Fruit fly (Drosophila melanogaster) whole organism, embryonic: ENCODE measurements around the gene CG13603.
A peak's percentile ranks its signal among the peaks of the same experiment; 100 is the strongest.

Experiments used
- Ada2b ChIP-seq: fragments of 200-800 bp; sonication (Bioruptor generic); IDR thresholded peaks from 2 replicates; pipeline ENCODE4 v1.3.6; 2022; ENCODE audit warnings: missing biosample characterization, missing genetic modification characterization
- Aef1 ChIP-seq: fragments of 200-800 bp; sonication (Bioruptor generic); IDR thresholded peaks from 3 replicates; pipeline ENCODE4 v1.3.6; 2022; ENCODE audit warnings: missing biosample characterization, missing genetic modification characterization
- Atf6 ChIP-seq: fragments of 200-800 bp; sonication (Bioruptor generic); IDR thresholded peaks from 2 replicates; pipeline ENCODE4 v1.3.6; 2022; ENCODE audit warnings: missing biosample characterization, missing genetic modification characterization
- CG1024 ChIP-seq: fragments of 200-800 bp; sonication (Bioruptor generic); IDR thresholded peaks from 2 replicates; pipeline ENCODE4 v1.3.6; 2022; ENCODE audit warnings: missing biosample characterization, missing genetic modification characterization
- CG10979 ChIP-seq: fragments of 200-800 bp; sonication (Bioruptor generic); optimal IDR thresholded peaks from 2 replicates; lab custom pipeline; 2018; ENCODE audit warnings: missing biosample characterization, mild to moderate bottlenecking, missing genetic modification characterization, moderate library complexity
- CG11247 ChIP-seq: fragments of 200-800 bp; sonication (Bioruptor generic); IDR thresholded peaks from 2 replicates; pipeline ENCODE4 v1.3.6; 2022; ENCODE audit warnings: missing biosample characterization, missing genetic modification characterization
- CG13624 ChIP-seq: fragments of 200-800 bp; sonication (Bioruptor generic); optimal IDR thresholded peaks from 2 replicates; lab custom pipeline; 2016; ENCODE audit warnings: missing biosample characterization, missing genetic modification characterization
- CG14014 ChIP-seq: fragments of 200-800 bp; sonication (Bioruptor generic); IDR thresholded peaks from 2 replicates; pipeline ENCODE4 v1.3.6; 2022; ENCODE audit warnings: missing biosample characterization, missing genetic modification characterization
- CG15514 ChIP-seq: fragments of 200-800 bp; sonication (Bioruptor generic); optimal IDR thresholded peaks from 3 replicates; lab custom pipeline; 2017; ENCODE audit warnings: missing biosample characterization, missing genetic modification characterization, mild to moderate bottlenecking, moderate library complexity, missing genetic modification reagents
- CG17829 ChIP-seq: fragments of 200-800 bp; optimal IDR thresholded peaks from 2 replicates; lab custom pipeline; 2019; ENCODE audit warnings: missing biosample characterization, mild to moderate bottlenecking, missing genetic modification characterization, moderate library complexity
- CG2678 ChIP-seq: fragments of 200-800 bp; sonication (Bioruptor generic); optimal IDR thresholded peaks from 3 replicates; lab custom pipeline; 2019; ENCODE audit warnings: missing biosample characterization, mild to moderate bottlenecking, missing genetic modification characterization, moderate library complexity
- CG32772 ChIP-seq: fragments of 200-800 bp; sonication (Bioruptor generic); IDR thresholded peaks from 2 replicates; pipeline ENCODE4 v1.3.6; 2022; ENCODE audit warnings: missing biosample characterization, missing genetic modification characterization
- CG3281 ChIP-seq: fragments of 200-800 bp; sonication (Bioruptor generic); optimal IDR thresholded peaks from 3 replicates; lab custom pipeline; 2017; ENCODE audit warnings: missing biosample characterization, mild to moderate bottlenecking, missing genetic modification characterization
- CG3847 ChIP-seq: fragments of 200-800 bp; sonication (Bioruptor generic); IDR thresholded peaks from 2 replicates; pipeline ENCODE4 v1.3.6; 2022; ENCODE audit warnings: missing biosample characterization, missing genetic modification characterization
- CG7928 ChIP-seq: fragments of 200-800 bp; sonication (Bioruptor generic); optimal IDR thresholded peaks from 2 replicates; lab custom pipeline; 2017; ENCODE audit warnings: missing biosample characterization, mild to moderate bottlenecking, missing genetic modification characterization
- CG8281 ChIP-seq: fragments of 200-800 bp; sonication (Bioruptor generic); optimal IDR thresholded peaks from 2 replicates; lab custom pipeline; 2018; ENCODE audit warnings: missing biosample characterization, mild to moderate bottlenecking, missing genetic modification characterization, moderate library complexity
- CG8290 ChIP-seq, 3 experiments: fragments of 200-800 bp; sonication (Bioruptor generic); optimal IDR thresholded peaks; 2 replicates each; lab custom pipeline; 2016 to 2019; ENCODE audit warnings: missing biosample characterization in 3 of 3, missing genetic modification characterization in 3 of 3, mild to moderate bottlenecking in 2 of 3, moderate library complexity in 1 of 3
- CG8944 ChIP-seq: fragments of 200-800 bp; sonication (Bioruptor generic); optimal IDR thresholded peaks from 3 replicates; lab custom pipeline; 2016; ENCODE audit warnings: missing biosample characterization, missing genetic modification characterization
- Dbx ChIP-seq: fragments of 200-800 bp; sonication (Bioruptor generic); IDR thresholded peaks from 3 replicates; pipeline ENCODE4 v1.3.6; 2022; ENCODE audit warnings: missing biosample characterization, missing genetic modification characterization
- Dfd ChIP-seq, 2 experiments: fragments of >200 bp; optimal IDR thresholded peaks; 2 replicates each; lab custom pipeline; 2017; ENCODE audit warnings: missing biosample characterization in 2 of 2, missing genetic modification characterization in 2 of 2
- E2f2 ChIP-seq: fragments of 200-800 bp; sonication (Bioruptor generic); IDR thresholded peaks from 2 replicates; pipeline ENCODE4 v1.3.6; 2022; ENCODE audit warnings: missing biosample characterization, missing genetic modification characterization
- HHEX ChIP-seq: fragments of 200-800 bp; sonication (Bioruptor generic); optimal IDR thresholded peaks from 3 replicates; lab custom pipeline; 2017; ENCODE audit warnings: missing biosample characterization, mild to moderate bottlenecking, missing genetic modification characterization, missing genetic modification reagents
- MBD-R2 ChIP-seq: fragments of 200-800 bp; sonication (Bioruptor generic); IDR thresholded peaks from 2 replicates; pipeline ENCODE4 v1.3.6; 2022; ENCODE audit warnings: missing biosample characterization, missing genetic modification characterization
- Med ChIP-seq: fragments of 200-800 bp; sonication (Bioruptor generic); peaks from one replicate; lab custom pipeline; 2016; ENCODE audit warnings: missing biosample characterization, missing genetic modification characterization, mild to moderate bottlenecking, inconsistent platforms, moderate library complexity
- Ptx1 ChIP-seq: fragments of 200-800 bp; sonication (Bioruptor generic); IDR thresholded peaks from 2 replicates; pipeline ENCODE4 v1.3.6; 2022; ENCODE audit warnings: missing biosample characterization, missing genetic modification characterization
- Sox100B ChIP-seq: fragments of 200-800 bp; sonication (Bioruptor generic); optimal IDR thresholded peaks from 3 replicates; lab custom pipeline; 2018; ENCODE audit warnings: missing biosample characterization, mild to moderate bottlenecking, missing genetic modification characterization
- Xrp1 ChIP-seq: fragments of 200-800 bp; sonication (Bioruptor generic); IDR thresholded peaks from 2 replicates; pipeline ENCODE4 v1.3.6; 2022; ENCODE audit warnings: missing biosample characterization, missing genetic modification characterization
- ase ChIP-seq: fragments of 200-800 bp; sonication (Bioruptor generic); IDR thresholded peaks from 3 replicates; pipeline ENCODE4 v1.3.6; 2022; ENCODE audit warnings: missing biosample characterization, missing genetic modification characterization
- cg ChIP-seq: fragments of 200-800 bp; sonication (Bioruptor generic); optimal IDR thresholded peaks from 3 replicates; lab custom pipeline; 2019; ENCODE audit warnings: missing biosample characterization, mild to moderate bottlenecking, missing genetic modification characterization, moderate library complexity
- chinmo ChIP-seq: fragments of 200-800 bp; sonication (Bioruptor generic); IDR thresholded peaks from 4 replicates; pipeline ENCODE4 v1.3.6; 2022; ENCODE audit warnings: missing biosample characterization, missing genetic modification characterization; ENCODE audit not compliant: partially characterized antibody
- dysf ChIP-seq: fragments of 200-800 bp; sonication (Bioruptor generic); IDR thresholded peaks from 3 replicates; pipeline ENCODE4 v1.3.6; 2022; ENCODE audit warnings: missing biosample characterization, missing genetic modification characterization
- gem ChIP-seq: fragments of 200-800 bp; sonication (Bioruptor generic); optimal IDR thresholded peaks from 2 replicates; lab custom pipeline; 2019; ENCODE audit warnings: missing biosample characterization, mild to moderate bottlenecking, missing genetic modification characterization, moderate library complexity
- grau ChIP-seq: fragments of 200-800 bp; optimal IDR thresholded peaks from 3 replicates; lab custom pipeline; 2019; ENCODE audit warnings: missing biosample characterization, mild to moderate bottlenecking, missing genetic modification characterization, moderate library complexity
- kay ChIP-seq: fragments of 200-800 bp; sonication (Bioruptor generic); optimal IDR thresholded peaks from 2 replicates; lab custom pipeline; 2016; ENCODE audit warnings: missing biosample characterization, missing genetic modification characterization
- nerfin-2 ChIP-seq: fragments of 200-800 bp; sonication (Bioruptor generic); IDR thresholded peaks from 2 replicates; pipeline ENCODE4 v1.3.6; 2022; ENCODE audit warnings: missing biosample characterization, missing genetic modification characterization; ENCODE audit not compliant: partially characterized antibody
- nmo ChIP-seq: fragments of 200-800 bp; sonication (Bioruptor generic); optimal IDR thresholded peaks from 2 replicates; lab custom pipeline; 2018; ENCODE audit warnings: missing biosample characterization, mild to moderate bottlenecking, missing genetic modification characterization, moderate library complexity
- odd ChIP-seq: fragments of 200-800 bp; sonication (Bioruptor generic); optimal IDR thresholded peaks from 2 replicates; lab custom pipeline; 2017; ENCODE audit warnings: missing biosample characterization, mild to moderate bottlenecking, missing genetic modification characterization
- otp ChIP-seq: fragments of 200-800 bp; sonication (Bioruptor generic); IDR thresholded peaks from 3 replicates; pipeline ENCODE4, ENCODE4 v1.3.6; 2022; ENCODE audit warnings: missing biosample characterization, missing genetic modification characterization
- row ChIP-seq: fragments of 200-800 bp; sonication (Bioruptor generic); IDR thresholded peaks from 3 replicates; pipeline ENCODE4 v1.3.6; 2022; ENCODE audit warnings: missing biosample characterization, missing genetic modification characterization
- sens-2 ChIP-seq: fragments of 200-800 bp; sonication (Bioruptor generic); IDR thresholded peaks from 2 replicates; pipeline ENCODE4 v1.3.6; 2022; ENCODE audit warnings: missing biosample characterization, missing genetic modification characterization
- slp2 ChIP-seq: fragments of 200-800 bp; sonication (Bioruptor generic); optimal IDR thresholded peaks from 2 replicates; lab custom pipeline; 2016; ENCODE audit warnings: missing biosample characterization, missing genetic modification characterization
- so ChIP-seq: fragments of 200-800 bp; sonication (Bioruptor generic); IDR thresholded peaks from 3 replicates; pipeline ENCODE4 v1.3.6; 2022; ENCODE audit warnings: missing biosample characterization, missing genetic modification characterization
- wdn ChIP-seq: fragments of 200-800 bp; sonication (Bioruptor generic); IDR thresholded peaks from 2 replicates; pipeline ENCODE4 v1.3.6; 2022; ENCODE audit warnings: missing biosample characterization, missing genetic modification characterization
- z ChIP-seq: fragments of 200-800 bp; sonication (Bioruptor generic); IDR thresholded peaks from 3 replicates; pipeline ENCODE4 v1.3.6; 2022; ENCODE audit warnings: missing biosample characterization, missing genetic modification characterization
- zfh1 ChIP-seq: fragments of 200-800 bp; sonication (Bioruptor generic); IDR thresholded peaks from 3 replicates; pipeline ENCODE4 v1.3.6; 2022; ENCODE audit warnings: missing biosample characterization, missing genetic modification characterization

Gene CG13603

DNA sequence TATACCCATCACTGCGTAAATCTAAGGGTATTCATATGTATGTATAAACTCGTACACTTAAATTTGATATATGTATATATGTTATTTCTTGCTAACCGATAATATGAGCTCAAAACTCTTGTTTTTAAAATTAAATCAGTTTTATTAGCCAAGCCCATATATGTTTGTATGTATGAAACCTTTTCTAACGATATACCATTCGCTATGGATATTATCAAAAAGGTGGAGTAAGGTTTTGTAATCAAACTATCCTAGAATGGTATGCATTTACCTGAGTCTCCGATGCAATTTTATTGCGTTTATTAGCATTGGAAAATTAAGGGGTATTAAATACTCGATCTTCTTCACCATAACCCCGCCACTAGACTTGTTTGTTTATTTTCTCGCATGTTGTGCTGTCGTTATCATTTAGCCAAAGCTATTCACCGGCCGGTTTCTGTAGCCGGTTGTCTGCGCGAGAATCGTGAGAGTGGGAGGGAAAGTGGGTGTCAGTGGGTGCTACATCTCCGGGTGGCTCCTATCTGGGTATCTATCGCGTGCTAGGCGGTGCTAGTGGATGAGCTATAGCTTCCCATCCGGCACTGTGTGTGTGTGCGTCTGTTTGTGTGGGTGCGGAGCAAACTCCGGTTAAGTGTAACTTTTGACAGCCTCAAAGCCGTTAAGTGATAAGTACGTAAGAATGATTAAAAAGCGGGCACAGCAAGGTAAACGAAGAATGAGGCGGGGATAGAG, 21.6 kb upstream of the CG13603 start (continued):
- TF ChIP-seq z (GFP tag; lab: Robert Waterston, UW): no peak
- TF ChIP-seq CG3847 (GFP tag; lab: Robert Waterston, UW): no peak
- peak; percentile 3 for TF ChIP-seq CG17829

DNA sequence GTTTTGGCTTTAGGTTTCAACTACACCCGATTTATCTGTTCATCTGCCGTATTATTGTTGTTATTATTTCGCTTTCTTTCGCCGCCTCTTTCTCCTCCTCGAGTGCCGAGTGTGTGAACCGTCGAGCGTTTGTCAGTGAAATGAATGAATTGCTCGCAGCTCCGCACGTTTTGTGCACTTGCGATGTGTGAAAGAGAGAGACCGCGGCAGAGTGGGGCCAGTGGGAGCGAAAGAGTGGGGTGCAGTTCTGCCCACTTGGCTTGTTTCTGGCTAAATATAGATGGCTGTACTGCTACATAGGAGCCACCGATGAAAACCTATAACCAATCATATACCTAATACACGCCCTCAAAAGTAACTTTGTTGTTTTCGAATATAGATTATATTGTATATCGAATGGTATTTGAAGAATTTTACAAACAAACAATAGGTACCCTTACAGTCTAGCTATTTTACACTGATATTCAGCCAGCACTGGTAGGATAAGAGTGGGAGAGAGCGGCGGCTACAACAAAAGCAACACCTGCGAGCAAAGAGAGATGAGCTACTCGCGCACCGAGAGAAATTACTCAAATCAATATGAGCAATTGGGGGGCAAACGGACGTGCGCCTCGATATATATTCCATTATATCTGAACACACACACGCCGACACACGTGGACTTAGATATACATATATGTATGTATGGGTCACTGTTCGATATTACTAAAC, 20.2 kb upstream of the CG13603 start:
- no peak for TF ChIP-seq CG1024 (GFP tag; lab: Robert Waterston, UW)
- peak; percentile 2 for TF ChIP-seq nmo (GFP tag; lab: Kevin White, UChicago)
- TF ChIP-seq Dfd (GFP tag; optimal IDR thresholded peaks at IDR 0.05; lab: Kevin White, UChicago): no peak
- no peak for TF ChIP-seq CG13624 (GFP tag; lab: Kevin White, UChicago)
- no peak for TF ChIP-seq CG7928 (GFP tag; lab: Kevin White, UChicago)
- TF ChIP-seq chinmo: 0 out of 4 replicates have a peak, but pooled peaks have one; percentile 34
- peak; percentile 32 for TF ChIP-seq HHEX (GFP tag; lab: Kevin White, UChicago)
- no peak for TF ChIP-seq CG3281 (GFP tag; lab: Kevin White, UChicago)
- TF ChIP-seq slp2 (GFP tag; lab: Kevin White, UChicago): no peak
- peak; percentile 45 for TF ChIP-seq CG2678
- TF ChIP-seq CG10979 (tag; lab: Kevin White, UChicago): peak; percentile 8
- TF ChIP-seq CG11247 (GFP tag; lab: Robert Waterston, UW): no peak
- TF ChIP-seq z (GFP tag; lab: Robert Waterston, UW): peak; percentile 56; the same call in 1 of the 3 replicates
- TF ChIP-seq CG14014 (GFP tag; lab: Robert Waterston, UW): 0 out of 2 replicates have a peak, but pooled peaks have one; percentile 17
- TF ChIP-seq Ada2b (GFP tag; lab: Robert Waterston, UW): no peak
- peak; percentile 34 for TF ChIP-seq cg (GFP tag; lab: Kevin White, UChicago)
- TF ChIP-seq Med (GFP tag; lab: Kevin White, UChicago): peak; percentile 72
- TF ChIP-seq CG15514: peak; percentile 8
- no peak for TF ChIP-seq E2f2 (GFP tag; lab: Robert Waterston, UW)
- TF ChIP-seq Dbx (GFP tag; lab: Robert Waterston, UW): peak; percentile 41; the same call in 1 of the 3 replicates
- TF ChIP-seq row (GFP tag; lab: Robert Waterston, UW): peak; percentile 94
- peak; percentile 43; the same call in 1 of the 3 replicates for TF ChIP-seq dysf (GFP tag; lab: Robert Waterston, UW)
- peak; percentile 10 for TF ChIP-seq grau (tag; lab: Kevin White, UChicago)
- no peak for TF ChIP-seq MBD-R2 (GFP tag; lab: Robert Waterston, UW)
- TF ChIP-seq wdn (GFP tag; lab: Robert Waterston, UW): peak; percentile 47; the same call in 1 of the 2 replicates
- no peak for TF ChIP-seq zfh1 (GFP tag; lab: Robert Waterston, UW)
- TF ChIP-seq Xrp1 (GFP tag; lab: Robert Waterston, UW): peak; percentile 45; the same call in 1 of the 2 replicates
- TF ChIP-seq so (GFP tag; lab: Robert Waterston, UW): peak; percentile 17; the same call in 1 of the 3 replicates
- TF ChIP-seq otp (GFP tag; lab: Robert Waterston, UW): 0 out of 3 replicates have a peak, but pooled peaks have one; percentile 22
- TF ChIP-seq sens-2 (GFP tag; lab: Robert Waterston, UW): peak; percentile 33; the same call in 1 of the 2 replicates
- peak; percentile 19; the same call in 1 of the 2 replicates for TF ChIP-seq Ptx1
- 0 out of 3 replicates have a peak, but pooled peaks have one; percentile 26 for TF ChIP-seq Aef1
- no peak for TF ChIP-seq ase (GFP tag; lab: Robert Waterston, UW)
- 0 out of 2 replicates have a peak, but pooled peaks have one; percentile 29 for TF ChIP-seq Atf6 (GFP tag; lab: Robert Waterston, UW)
- TF ChIP-seq odd: no peak
- peak; percentile 11 for TF ChIP-seq kay
- TF ChIP-seq CG32772 (GFP tag; lab: Robert Waterston, UW): 0 out of 2 replicates have a peak, but pooled peaks have one; percentile 29
- TF ChIP-seq CG8281 (tag; lab: Kevin White, UChicago): no peak
- TF ChIP-seq Sox100B: peak; percentile 7
- peak; percentile 32 for TF ChIP-seq gem (tag; lab: Kevin White, UChicago)
- TF ChIP-seq CG8944 (GFP tag; lab: Kevin White, UChicago): no peak
- no peak for TF ChIP-seq nerfin-2 (GFP tag; lab: Robert Waterston, UW)
- TF ChIP-seq CG8290 (GFP tag; optimal IDR thresholded peaks at IDR 0.05; lab: Kevin White, UChicago): no peak
- peak in 1 of 2 experiments; percentile 0 for TF ChIP-seq CG8290 (tag; optimal IDR thresholded peaks at IDR 0.05; lab: Kevin White, UChicago)
